Worm (Caenorhabditis elegans) whole organism, young adult: ENCODE measurements around the gene F53F4.12.

Source experiments
- F10E7.11 ChIP-seq: sonication (generic microtip); optimal IDR thresholded peaks from 2 replicates; lab custom pipeline; 2017; ENCODE audit warnings: mild to moderate bottlenecking, missing genetic modification characterization, moderate library complexity, missing compliant biosample characterization
- F33H1.4 ChIP-seq: fragments of 200-800 bp; sonication (Bioruptor generic); IDR thresholded peaks from 2 replicates; pipeline ENCODE4 v1.3.6; 2022; ENCODE audit warnings: missing genetic modification reagents, missing genetic modification characterization, missing compliant biosample characterization
- F37B4.10 ChIP-seq: fragments of 200-800 bp; sonication (Bioruptor generic); IDR thresholded peaks from 2 replicates; pipeline ENCODE4 v1.3.6; 2022; ENCODE audit warnings: missing genetic modification characterization, missing compliant biosample characterization
- F57A8.1 ChIP-seq: fragments of 200-800 bp; sonication (Bioruptor generic); optimal IDR thresholded peaks from 2 replicates; lab custom pipeline; 2018; ENCODE audit warnings: mild to moderate bottlenecking, missing genetic modification characterization, moderate library complexity, missing compliant biosample characterization
- F57C9.4 ChIP-seq: sonication (generic microtip); optimal IDR thresholded peaks from 2 replicates; lab custom pipeline; 2017; ENCODE audit warnings: mild to moderate bottlenecking, missing genetic modification characterization, missing compliant biosample characterization
- K12H6.12 ChIP-seq: fragments of 200-800 bp; sonication (Bioruptor generic); optimal IDR thresholded peaks from 2 replicates; lab custom pipeline; 2018; ENCODE audit warnings: mild to moderate bottlenecking, missing genetic modification characterization, missing compliant biosample characterization
- Y53G8AR.9 ChIP-seq: fragments of 200-800 bp; sonication (Bioruptor generic); conservative IDR thresholded peaks from 2 replicates; pipeline ENCODE4 v1.3.6; 2022; ENCODE audit warnings: missing genetic modification reagents, missing genetic modification characterization, missing compliant biosample characterization
- Y56A3A.18 ChIP-seq: fragments of 200-800 bp; sonication (Bioruptor generic); IDR thresholded peaks from 2 replicates; pipeline ENCODE4 v1.3.6; 2022; ENCODE audit warnings: missing genetic modification reagents, missing genetic modification characterization, missing compliant biosample characterization
- ZK185.1 ChIP-seq: sonication (generic microtip); optimal IDR thresholded peaks from 2 replicates; lab custom pipeline; 2016; ENCODE audit warnings: mild to moderate bottlenecking, missing genetic modification characterization, missing compliant biosample characterization; ENCODE audit not compliant: poor library complexity, severe bottlenecking
- ama-1 ChIP-seq, 3 experiments: fragments of 150-350 bp in 1 of 3; sonication (generic microtip) in 2 of 3; optimal IDR thresholded peaks; 2 replicates each; lab custom pipeline; 2014 to 2018; ENCODE audit warnings: missing biosample characterization in 2 of 3, missing genetic modification characterization in 2 of 3, missing genetic modification reagents in 2 of 3
- aptf-2 ChIP-seq: fragments of 200-800 bp; sonication (Bioruptor generic); conservative IDR thresholded peaks from 2 replicates; pipeline ENCODE4 v1.3.6; 2022; ENCODE audit warnings: missing genetic modification reagents, missing genetic modification characterization, missing compliant biosample characterization
- aptf-3 ChIP-seq: fragments of 200-800 bp; sonication (Bioruptor generic); IDR thresholded peaks from 2 replicates; pipeline ENCODE4 v1.3.6; 2022; ENCODE audit warnings: missing genetic modification characterization, missing compliant biosample characterization
- atf-7 ChIP-seq: sonication (generic microtip); optimal IDR thresholded peaks from 2 replicates; lab custom pipeline; 2017; ENCODE audit warnings: mild to moderate bottlenecking, missing genetic modification characterization, missing compliant biosample characterization
- attf-6 ChIP-seq: fragments of 200-800 bp; sonication (Bioruptor generic); IDR thresholded peaks from 2 replicates; pipeline ENCODE4 v1.3.6; 2022; ENCODE audit warnings: missing genetic modification reagents, missing genetic modification characterization, missing compliant biosample characterization
- ceh-40 ChIP-seq: fragments of 200-800 bp; sonication (Bioruptor generic); IDR thresholded peaks from 2 replicates; pipeline ENCODE4 v1.3.6; 2022; ENCODE audit warnings: missing genetic modification characterization, missing compliant biosample characterization
- die-1 ChIP-seq: sonication (generic microtip); optimal IDR thresholded peaks from 2 replicates; lab custom pipeline; 2016; ENCODE audit warnings: missing genotype, mild to moderate bottlenecking, missing genetic modification characterization, missing compliant biosample characterization
- dox-1 ChIP-seq: fragments of 200-800 bp; sonication (Bioruptor generic); IDR thresholded peaks from 2 replicates; pipeline ENCODE4 v1.3.6; 2022; ENCODE audit warnings: missing genetic modification reagents, missing genetic modification characterization, missing compliant biosample characterization
- ekl-4 ChIP-seq: fragments of 200-800 bp; sonication (Bioruptor generic); IDR thresholded peaks from 2 replicates; pipeline ENCODE4 v1.3.6; 2022; ENCODE audit warnings: missing genetic modification reagents, missing genetic modification characterization, missing compliant biosample characterization
- fkh-3 ChIP-seq: sonication (generic microtip); optimal IDR thresholded peaks from 2 replicates; lab custom pipeline; 2016; ENCODE audit warnings: mild to moderate bottlenecking, missing genetic modification characterization, missing compliant biosample characterization
- hlh-12 ChIP-seq: sonication (generic microtip); optimal IDR thresholded peaks from 2 replicates; lab custom pipeline; 2016; ENCODE audit warnings: missing genetic modification characterization, missing compliant biosample characterization
- hsf-1 ChIP-seq: fragments of 200-800 bp; sonication (Bioruptor generic); IDR thresholded peaks from 2 replicates; pipeline ENCODE4 v1.3.6; 2022; ENCODE audit warnings: missing genetic modification reagents, missing genetic modification characterization, missing compliant biosample characterization
- let-607 ChIP-seq, 2 experiments: fragments of 200-800 bp in 1 of 2; sonication (Bioruptor generic) in 1 of 2; sonication (generic microtip) in 1 of 2; optimal IDR thresholded peaks; 2 replicates each; lab custom pipeline; 2016 to 2018; ENCODE audit warnings: mild to moderate bottlenecking in 2 of 2, missing compliant biosample characterization in 2 of 2, missing genetic modification characterization in 2 of 2, moderate library complexity in 2 of 2, missing genotype in 1 of 2
- lin-26 ChIP-seq: fragments of 200-800 bp; sonication (Bioruptor generic); IDR thresholded peaks from 2 replicates; pipeline ENCODE4 v1.3.6; 2022; ENCODE audit warnings: missing genetic modification reagents, missing genetic modification characterization, missing compliant biosample characterization
- lin-35 ChIP-seq, 3 experiments: fragments of 150-350 bp in 2 of 3; sonication (generic microtip) in 1 of 3; optimal IDR thresholded peaks; 2 replicates each; lab custom pipeline; 2014 to 2018; ENCODE audit warnings: missing biosample characterization in 3 of 3, missing genetic modification characterization in 3 of 3, missing genetic modification reagents in 3 of 3
- lsl-1 ChIP-seq: fragments of 200-800 bp; sonication (Bioruptor generic); optimal IDR thresholded peaks from 2 replicates; lab custom pipeline; 2018; ENCODE audit warnings: mild to moderate bottlenecking, missing genetic modification characterization, moderate library complexity, missing compliant biosample characterization
- madf-10 ChIP-seq: sonication (generic microtip); optimal IDR thresholded peaks from 2 replicates; lab custom pipeline; 2016; ENCODE audit warnings: mild to moderate bottlenecking, missing genetic modification characterization, missing compliant biosample characterization
- madf-6 ChIP-seq: fragments of 200-800 bp; sonication (Bioruptor generic); IDR thresholded peaks from 2 replicates; pipeline ENCODE4 v1.3.6; 2022; ENCODE audit warnings: missing genetic modification reagents, missing genetic modification characterization, missing compliant biosample characterization
- mcd-1 ChIP-seq: fragments of 200-800 bp; sonication (Bioruptor generic); IDR thresholded peaks from 2 replicates; pipeline ENCODE4 v1.3.6; 2022; ENCODE audit warnings: missing genetic modification reagents, missing genetic modification characterization, missing compliant biosample characterization
- mel-28 ChIP-seq: sonication (generic microtip); optimal IDR thresholded peaks from 2 replicates; lab custom pipeline; 2016; ENCODE audit warnings: borderline replicate concordance, mild to moderate bottlenecking, missing genetic modification characterization, missing compliant biosample characterization
- mes-4 ChIP-seq: sonication (generic microtip); optimal IDR thresholded peaks from 2 replicates; lab custom pipeline; 2016; ENCODE audit warnings: missing genotype, missing genetic modification characterization, missing compliant biosample characterization
- nfya-2 ChIP-seq: fragments of 200-800 bp; sonication (Bioruptor generic); IDR thresholded peaks from 2 replicates; pipeline ENCODE4 v1.3.6; 2022; ENCODE audit warnings: missing genetic modification reagents, missing genetic modification characterization, missing compliant biosample characterization
- nfyb-1 ChIP-seq: fragments of 200-800 bp; sonication (Bioruptor generic); IDR thresholded peaks from 2 replicates; pipeline ENCODE4 v1.3.6; 2022; ENCODE audit warnings: missing genetic modification reagents, missing genetic modification characterization, missing compliant biosample characterization
- nhr-80 ChIP-seq: sonication (generic microtip); optimal IDR thresholded peaks from 2 replicates; lab custom pipeline; 2016; ENCODE audit warnings: missing genetic modification characterization, missing compliant biosample characterization
- nhr-90 ChIP-seq: sonication (generic microtip); optimal IDR thresholded peaks from 2 replicates; lab custom pipeline; 2016; ENCODE audit warnings: missing genotype, mild to moderate bottlenecking, missing genetic modification characterization, missing compliant biosample characterization
- pha-4 ChIP-seq: fragments of 150-350 bp; sonication (generic microtip); optimal IDR thresholded peaks from 2 replicates; lab custom pipeline; 2014; ENCODE audit warnings: missing biosample characterization, missing genetic modification reagents, missing genetic modification characterization
- rcor-1 ChIP-seq: fragments of 200-800 bp; sonication (Bioruptor generic); IDR thresholded peaks from 2 replicates; pipeline ENCODE4 v1.3.6; 2022; ENCODE audit warnings: missing genetic modification reagents, missing genetic modification characterization, missing compliant biosample characterization
- sdz-38 ChIP-seq: sonication (generic microtip); optimal IDR thresholded peaks from 2 replicates; lab custom pipeline; 2016; ENCODE audit warnings: missing genotype, missing genetic modification characterization, missing compliant biosample characterization
- sea-2 ChIP-seq: fragments of 200-800 bp; sonication (Bioruptor generic); IDR thresholded peaks from 2 replicates; pipeline ENCODE4 v1.3.6; 2022; ENCODE audit warnings: missing genetic modification characterization, missing compliant biosample characterization
- snpc-3.4 ChIP-seq: sonication (generic microtip); optimal IDR thresholded peaks from 2 replicates; lab custom pipeline; 2017; ENCODE audit warnings: missing genetic modification characterization, mild to moderate bottlenecking, missing compliant biosample characterization, antibody characterized with exemption, moderate library complexity, missing genotype, missing genetic modification reagents
- somi-1 ChIP-seq: fragments of 200-800 bp; sonication (Bioruptor generic); optimal IDR thresholded peaks from 2 replicates; lab custom pipeline; 2018; ENCODE audit warnings: mild to moderate bottlenecking, missing genetic modification characterization, missing compliant biosample characterization
- tbx-9 ChIP-seq: sonication (generic microtip); optimal IDR thresholded peaks from 2 replicates; lab custom pipeline; 2016; ENCODE audit warnings: borderline replicate concordance, missing genetic modification characterization, inconsistent platforms, missing compliant biosample characterization
- tlf-1 ChIP-seq: fragments of 200-800 bp; sonication (Bioruptor generic); optimal IDR thresholded peaks from 2 replicates; lab custom pipeline; 2018; ENCODE audit warnings: mild to moderate bottlenecking, missing genetic modification characterization, missing compliant biosample characterization
- unc-62 ChIP-seq: fragments of 150-350 bp; optimal IDR thresholded peaks from 2 replicates; lab custom pipeline; 2014; ENCODE audit warnings: missing biosample characterization, missing genetic modification reagents, missing genetic modification characterization
- zfh-2 ChIP-seq: fragments of 200-800 bp; sonication (Bioruptor generic); conservative IDR thresholded peaks from 2 replicates; pipeline ENCODE4 v1.3.6; 2022; ENCODE audit warnings: missing genetic modification reagents, missing genetic modification characterization, missing compliant biosample characterization
- ztf-18 ChIP-seq: sonication (generic microtip); optimal IDR thresholded peaks from 2 replicates; lab custom pipeline; 2016; ENCODE audit warnings: missing genotype, mild to moderate bottlenecking, missing genetic modification characterization, missing compliant biosample characterization
- ztf-28 ChIP-seq: fragments of 200-800 bp; sonication (Bioruptor generic); IDR thresholded peaks from 2 replicates; pipeline ENCODE4 v1.3.6; 2022; ENCODE audit warnings: missing genetic modification reagents, missing genetic modification characterization, missing compliant biosample characterization
- ztf-6 ChIP-seq: fragments of 200-800 bp; sonication (Bioruptor generic); IDR thresholded peaks from 2 replicates; pipeline ENCODE4 v1.3.6; 2022; ENCODE audit warnings: missing genetic modification reagents, missing genetic modification characterization, missing compliant biosample characterization

Gene F53F4.12

ce11 chrV:13652322-13652721 is 26.5 kb downstream of the F53F4.12 start:
- TF ChIP-seq let-607 (tag; optimal IDR thresholded peaks at IDR 0.05; lab: Kevin White, UChicago) (no peak), attf-6 (0 out of 2 replicates have a peak, but pooled peaks have one; percentile 17), hsf-1 (no peak), sdz-38 (tag; lab: Kevin White, UChicago) (no peak), mes-4 (tag; lab: Kevin White, UChicago) (no peak), sea-2 (GFP tag; lab: Robert Waterston, UW) (no peak), ama-1 (optimal IDR thresholded peaks at IDR 0.05; lab: Kevin White, UChicago) (no peak), ama-1 (GFP tag; optimal IDR thresholded peaks at IDR 0.05; lab: Kevin White, UChicago) (no peak), tlf-1 (no peak), nhr-80 (tag; lab: Kevin White, UChicago) (no peak), aptf-2 (GFP tag; lab: Robert Waterston, UW) (no peak), F37B4.10 (GFP tag; lab: Robert Waterston, UW) (0 out of 2 replicates have a peak, but pooled peaks have one; percentile 77), F33H1.4 (no peak)

ce11 chrV:13653713-13654393 is 28.0 kb downstream of the F53F4.12 start, which contains the start of gene lpin-1:
TSS of gene lpin-1 (minus strand) at chrV:13654129.
- TF ChIP-seq aptf-3: no peak
- no peak for TF ChIP-seq F57A8.1 (GFP tag; lab: Kevin White, UChicago)
- TF ChIP-seq die-1 (tag; lab: Kevin White, UChicago): no peak
- no peak for TF ChIP-seq ztf-18
- TF ChIP-seq ztf-6 (GFP tag; lab: Robert Waterston, UW): no peak
- TF ChIP-seq F10E7.11 (tag; lab: Kevin White, UChicago): no peak
- TF ChIP-seq zfh-2 (GFP tag; lab: Robert Waterston, UW): no peak
- no peak; the same call in 1 of the 2 replicates for TF ChIP-seq madf-6 (GFP tag; lab: Robert Waterston, UW)
- no peak for TF ChIP-seq attf-6
- no peak for TF ChIP-seq Y56A3A.18
- no peak for TF ChIP-seq somi-1 (GFP tag; lab: Kevin White, UChicago)
- TF ChIP-seq F57C9.4 (tag; lab: Kevin White, UChicago): no peak
- TF ChIP-seq tbx-9 (tag; lab: Kevin White, UChicago): no peak
- no peak for TF ChIP-seq nfya-2 (GFP tag; lab: Robert Waterston, UW)
- TF ChIP-seq nhr-90: no peak
- no peak for TF ChIP-seq ZK185.1
- TF ChIP-seq lin-26 (GFP tag; lab: Robert Waterston, UW): no peak
- no peak for TF ChIP-seq ekl-4 (GFP tag; lab: Robert Waterston, UW)
- 0 out of 2 replicates have a peak, but pooled peaks have one; percentile 12 for TF ChIP-seq Y53G8AR.9 (GFP tag; lab: Robert Waterston, UW)
- no peak for TF ChIP-seq pha-4
- no peak for TF ChIP-seq mel-28 (tag; lab: Kevin White, UChicago)
- TF ChIP-seq hlh-12 (tag; lab: Kevin White, UChicago): no peak
- TF ChIP-seq lin-35 (GFP tag; optimal IDR thresholded peaks at IDR 0.05; lab: Kevin White, UChicago): peak in 1 of 3 experiments; percentile 46
- TF ChIP-seq mcd-1 (GFP tag; lab: Robert Waterston, UW): no peak
- TF ChIP-seq hsf-1: no peak
- TF ChIP-seq unc-62: no peak
- TF ChIP-seq lsl-1 (GFP tag; lab: Kevin White, UChicago): no peak
- 0 out of 2 replicates have a peak, but pooled peaks have one; percentile 7 for TF ChIP-seq nfyb-1 (GFP tag; lab: Robert Waterston, UW)
- TF ChIP-seq ceh-40: no peak
- TF ChIP-seq madf-10 (tag; lab: Kevin White, UChicago): no peak
- no peak for TF ChIP-seq rcor-1 (GFP tag; lab: Robert Waterston, UW)
- TF ChIP-seq K12H6.12 (tag; lab: Kevin White, UChicago): no peak
- no peak for TF ChIP-seq dox-1
- no peak for TF ChIP-seq ztf-28
- no peak for TF ChIP-seq snpc-3.4 (tag; lab: Kevin White, UChicago)
- TF ChIP-seq atf-7 (tag; lab: Kevin White, UChicago): no peak
- TF ChIP-seq fkh-3 (tag; lab: Kevin White, UChicago): no peak
